Fruit fly (Drosophila melanogaster): ENCODE measurements around the gene CG14238.

DNA sequence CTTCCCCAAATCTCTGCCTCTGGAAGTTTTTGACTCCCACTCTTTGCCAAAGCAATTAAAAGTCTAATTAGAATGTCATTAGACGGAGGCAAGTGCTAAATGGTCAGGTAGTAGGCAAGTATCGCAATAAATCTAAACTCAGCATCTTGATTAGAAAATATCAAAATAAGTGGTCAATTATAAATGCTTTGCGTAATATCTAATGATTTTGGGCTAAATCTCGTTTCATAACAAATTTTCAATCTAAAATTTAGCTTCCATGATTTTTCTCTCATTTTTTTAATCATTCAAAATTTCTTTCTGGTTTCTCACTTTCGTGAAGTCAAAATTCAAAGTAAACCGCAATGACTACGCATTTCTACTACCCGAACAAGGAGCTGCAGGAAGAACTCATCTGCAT, 44.3 kb upstream of the CG14238 start, which contains the start of gene Ald2:
- TF ChIP-seq CG9948 (tag; optimal IDR thresholded peaks at IDR 0.05): no peak
- TF ChIP-seq Pif1B (GFP tag; optimal IDR thresholded peaks at IDR 0.05): no peak
- TF ChIP-seq CG8159 (tag; optimal IDR thresholded peaks at IDR 0.05): no peak
- TF ChIP-seq CG13204 (GFP tag; optimal IDR thresholded peaks at IDR 0.05): no peak
- TF ChIP-seq CG32121 (GFP tag; IDR thresholded peaks at IDR 0.05): no peak
- no peak for TF ChIP-seq CG4496 (GFP tag; IDR thresholded peaks at IDR 0.05)

All from whole organism, pupa.